Worm (Caenorhabditis elegans): ENCODE data around the gene ncx-2.

The ncx-2 gene

DNA sequence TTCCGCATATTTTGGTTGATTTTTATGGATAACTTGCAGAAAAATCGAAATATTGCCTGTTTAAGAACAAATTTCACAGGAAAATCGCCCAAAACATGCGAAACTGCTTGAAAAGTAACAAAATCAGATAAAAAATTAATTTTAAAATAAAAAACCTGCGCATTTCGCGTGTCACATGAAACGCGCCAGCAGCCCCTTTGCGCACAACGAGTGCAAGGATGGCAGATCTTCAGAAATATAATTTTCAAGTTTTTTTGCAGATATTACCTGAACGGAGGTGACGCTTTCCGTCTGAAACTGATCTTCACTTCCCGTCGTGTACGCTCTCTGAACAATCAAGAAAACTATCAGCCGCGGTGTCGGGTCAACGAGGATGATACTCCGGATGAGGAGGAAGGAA is 28.5 kb upstream of the ncx-2 start (continued):
- TF ChIP-seq nhr-12 (tag; optimal IDR thresholded peaks at IDR 0.05) (no peak), sma-3 (GFP tag; optimal IDR thresholded peaks at IDR 0.05) (no peak), nhr-10 (tag; optimal IDR thresholded peaks at IDR 0.05) (no peak), ceh-16 (tag; optimal IDR thresholded peaks at IDR 0.05) (no peak), ama-1 (optimal IDR thresholded peaks at IDR 0.05) (no peak), nhr-6 (tag; optimal IDR thresholded peaks at IDR 0.05) (no peak), nhr-21 (tag; optimal IDR thresholded peaks at IDR 0.05) (no peak), elt-3 (tag; optimal IDR thresholded peaks at IDR 0.05) (no peak), Y55F3AM.14 (GFP tag; optimal IDR thresholded peaks at IDR 0.05) (no peak), snpc-4 (tag; optimal IDR thresholded peaks at IDR 0.05) (no peak), C34F6.9 (tag; optimal IDR thresholded peaks at IDR 0.05) (peak; percentile 58), nhr-77 (tag; optimal IDR thresholded peaks at IDR 0.05) (no peak), lin-39 (tag; optimal IDR thresholded peaks at IDR 0.05) (no peak), mab-5 (tag; optimal IDR thresholded peaks at IDR 0.05) (peak; percentile 34), dmd-4 (tag; optimal IDR thresholded peaks at IDR 0.05) (no peak), blmp-1 (tag; optimal IDR thresholded peaks at IDR 0.05; ENCODE audit: insufficient read depth) (no peak), egl-27 (tag; optimal IDR thresholded peaks at IDR 0.05) (no peak), R02D3.7 (tag; optimal IDR thresholded peaks at IDR 0.05) (no peak)

DNA sequence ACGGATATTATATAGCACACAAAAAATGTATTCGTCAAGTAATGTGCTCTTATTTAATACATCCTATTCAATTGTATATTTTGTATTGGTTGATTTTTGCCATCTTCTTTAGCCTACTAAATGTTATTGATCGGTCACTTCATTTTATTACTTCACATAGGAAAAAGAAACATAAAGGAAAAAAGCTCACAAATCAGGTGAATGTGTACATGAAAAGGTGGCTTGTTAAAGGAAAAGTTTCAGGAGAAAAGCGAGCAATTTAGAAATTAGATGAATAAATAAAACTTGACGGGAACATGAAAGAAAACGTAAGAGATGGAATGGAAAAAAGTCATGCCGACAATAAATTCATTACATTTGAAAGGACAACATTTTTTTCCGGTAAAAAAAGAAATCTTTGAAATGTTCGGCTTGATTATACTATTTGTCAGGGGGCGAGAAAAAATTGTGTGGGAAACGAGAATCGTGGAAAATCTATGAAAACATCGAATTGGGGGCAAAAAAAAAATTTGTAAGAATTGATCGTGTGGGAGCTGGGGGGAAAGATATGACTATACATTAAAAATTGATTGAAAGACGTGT is 28.0 kb upstream of the ncx-2 start:
- TF ChIP-seq Y55F3AM.14 (GFP tag; optimal IDR thresholded peaks at IDR 0.05) (peak; percentile 5), unc-62 (GFP tag; optimal IDR thresholded peaks at IDR 0.05) (no peak)

DNA sequence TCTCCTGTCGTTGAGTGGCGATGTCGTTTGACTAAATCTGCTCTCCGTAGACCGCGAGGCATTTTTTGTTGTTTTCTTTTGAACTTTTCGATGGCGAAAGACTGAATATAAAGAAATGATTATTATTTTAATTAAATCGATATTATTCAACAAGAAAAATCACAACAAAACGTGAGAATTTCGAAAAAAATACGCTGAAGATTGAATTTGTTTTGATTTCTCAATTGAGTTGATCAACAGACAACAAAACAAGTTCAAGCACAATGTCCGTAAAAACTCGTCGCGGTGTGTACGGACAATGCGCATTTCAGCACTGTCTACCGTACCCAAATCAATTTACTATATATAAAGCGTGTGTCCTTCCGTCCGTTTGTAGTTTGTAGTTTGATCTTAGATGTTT is 25.5 kb upstream of the ncx-2 start, which contains the start of gene B0238.9:
B0238.9 (minus strand) TSS at position 101 of the 400 bp plus-strand sequence.
- no peak for TF ChIP-seq snpc-4 (tag; optimal IDR thresholded peaks at IDR 0.05)
- no peak for TF ChIP-seq nhr-23 (tag; optimal IDR thresholded peaks at IDR 0.05)
- no peak for TF ChIP-seq fos-1 (tag; optimal IDR thresholded peaks at IDR 0.05)
- TF ChIP-seq C34F6.9 (tag; optimal IDR thresholded peaks at IDR 0.05), result no peak
- TF ChIP-seq lin-13 (GFP tag; optimal IDR thresholded peaks at IDR 0.05), result no peak

DNA sequence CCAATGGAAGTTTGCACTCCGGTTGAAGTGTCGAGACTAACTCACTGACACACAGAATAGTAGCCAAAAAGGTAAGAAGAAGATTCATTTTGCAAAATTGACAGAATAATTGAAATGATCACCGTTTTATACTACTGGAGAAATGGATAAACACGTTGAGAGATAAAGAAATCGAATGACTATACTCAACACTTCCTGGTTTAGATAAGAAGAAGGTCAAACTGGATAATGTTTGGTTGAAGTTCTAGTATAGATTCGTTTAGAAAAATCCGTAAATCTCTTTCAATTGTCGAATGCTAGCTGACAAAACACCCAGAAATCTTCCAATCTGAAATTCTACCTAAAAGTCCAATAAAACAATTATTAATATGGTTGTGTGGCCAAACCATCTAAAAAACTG is 16.2 kb upstream of the ncx-2 start, which contains the start of gene Y49G5A.1:
Y49G5A.1 (minus strand) TSS at position 101 of the 400 bp plus-strand sequence.
- TF ChIP-seq ceh-16 (tag; optimal IDR thresholded peaks at IDR 0.05) (no peak), sma-9 (GFP tag; optimal IDR thresholded peaks at IDR 0.05) (no peak), sma-9 (tag; optimal IDR thresholded peaks at IDR 0.05) (no peak), lin-11 (tag; optimal IDR thresholded peaks at IDR 0.05) (no peak), gmeb-1 (tag; optimal IDR thresholded peaks at IDR 0.05) (no peak), R02D3.7 (tag; optimal IDR thresholded peaks at IDR 0.05) (no peak), ztf-1 (GFP tag; conservative IDR thresholded peaks at IDR 0.05) (no peak), nhr-25 (tag; optimal IDR thresholded peaks at IDR 0.05) (no peak)

DNA sequence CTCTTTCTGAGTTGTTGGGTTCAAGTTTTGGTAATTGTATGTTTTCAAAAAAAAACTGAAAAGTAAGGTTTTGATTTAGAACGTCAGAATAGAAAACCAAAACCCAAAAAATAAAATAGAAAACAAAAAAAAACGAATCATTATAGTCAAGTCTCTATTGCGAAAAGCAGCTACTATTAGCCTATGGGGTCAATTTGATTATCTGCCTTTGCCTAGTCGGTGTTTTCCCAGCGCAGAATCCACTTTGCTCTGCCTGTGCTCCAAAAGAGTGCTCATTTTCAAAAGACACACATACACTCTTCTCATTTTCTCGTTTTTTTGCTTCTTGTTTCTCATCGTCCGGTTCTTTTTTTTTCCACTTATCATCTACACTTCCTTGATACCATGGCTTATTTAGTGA is 14.8 kb upstream of the ncx-2 start:
- no peak for TF ChIP-seq ztf-1 (GFP tag; conservative IDR thresholded peaks at IDR 0.05)

DNA sequence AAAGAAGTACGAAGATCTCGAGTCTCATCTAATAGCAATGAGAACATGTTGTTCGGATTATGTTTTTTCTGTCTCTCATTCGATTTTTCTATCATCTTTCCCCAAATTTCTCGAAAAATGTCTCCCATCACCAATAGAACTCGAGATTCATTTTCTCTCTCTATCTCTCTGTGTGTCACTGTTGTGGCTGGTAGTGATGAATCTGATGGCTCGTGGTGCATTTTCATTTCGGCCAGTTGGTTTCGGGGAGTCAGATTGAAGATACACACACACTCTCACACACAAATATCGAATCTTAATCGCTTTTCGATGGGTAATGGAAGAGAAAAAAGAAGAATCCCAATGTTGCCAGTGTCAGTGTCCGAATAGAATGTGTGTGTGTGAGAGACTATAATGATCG is 7.5 kb upstream of the ncx-2 start:
- TF ChIP-seq lsy-2 (tag; optimal IDR thresholded peaks at IDR 0.05) (peak in 1 of 2 experiments; percentile 36), unc-39 (tag; optimal IDR thresholded peaks at IDR 0.05) (no peak), ceh-82 (tag; optimal IDR thresholded peaks at IDR 0.05) (no peak), ceh-16 (tag; optimal IDR thresholded peaks at IDR 0.05) (no peak), nhr-23 (tag; optimal IDR thresholded peaks at IDR 0.05) (no peak), mab-5 (tag; optimal IDR thresholded peaks at IDR 0.05) (peak; percentile 30), C34F6.9 (tag; optimal IDR thresholded peaks at IDR 0.05) (peak; percentile 46), nhr-129 (tag; optimal IDR thresholded peaks at IDR 0.05) (peak; percentile 75), sma-9 (GFP tag; optimal IDR thresholded peaks at IDR 0.05) (peak; percentile 28), sma-9 (tag; optimal IDR thresholded peaks at IDR 0.05) (no peak), nhr-237 (tag; optimal IDR thresholded peaks at IDR 0.05) (no peak), lin-13 (GFP tag; optimal IDR thresholded peaks at IDR 0.05) (no peak), gmeb-1 (tag; optimal IDR thresholded peaks at IDR 0.05) (no peak), F13H6.1 (tag; optimal IDR thresholded peaks at IDR 0.05) (peak; percentile 69)

Measured in whole organism, L2 larva.